Worm (Caenorhabditis elegans): ENCODE measurements around the gene dsh-1.

The dsh-1 gene

ce11 chrII:5225284-5225683 lies at the start of gene dsh-1:
Gene dsh-1 (minus strand): TSS chrII:5225384.
- TF ChIP-seq nfya-1 (tag; optimal IDR thresholded peaks at IDR 0.05) (no peak), ahr-1 (tag; optimal IDR thresholded peaks at IDR 0.05) (no peak), fax-1 (tag; optimal IDR thresholded peaks at IDR 0.05) (no peak), hlh-8 (tag; optimal IDR thresholded peaks at IDR 0.05) (no peak), ceh-6 (GFP tag; optimal IDR thresholded peaks at IDR 0.05) (no peak), fkh-10 (GFP tag; optimal IDR thresholded peaks at IDR 0.05) (no peak), Y22D7AL.16 (tag; optimal IDR thresholded peaks at IDR 0.05) (no peak), tbx-2 (tag; optimal IDR thresholded peaks at IDR 0.05) (no peak)

ce11 chrII:5271729-5272322 lies 46.6 kb upstream of the dsh-1 start, which contains the start of gene drn-1:
Gene drn-1 (minus strand): TSS chrII:5271845.
- TF ChIP-seq unc-42 (tag; optimal IDR thresholded peaks at IDR 0.05), result peak; percentile 9
- TF ChIP-seq Y22D7AL.16 (tag; optimal IDR thresholded peaks at IDR 0.05), result no peak

ce11 chrII:5268977-5269376 lies 43.8 kb upstream of the dsh-1 start:
- TF ChIP-seq ceh-9 (tag; optimal IDR thresholded peaks at IDR 0.05) (no peak), ceh-31 (tag; optimal IDR thresholded peaks at IDR 0.05) (no peak), ama-1 (optimal IDR thresholded peaks at IDR 0.05) (no peak), ceh-24 (tag; optimal IDR thresholded peaks at IDR 0.05) (no peak), fax-1 (tag; optimal IDR thresholded peaks at IDR 0.05) (no peak), hlh-15 (tag; optimal IDR thresholded peaks at IDR 0.05) (no peak), lin-11 (tag; optimal IDR thresholded peaks at IDR 0.05) (no peak), nhr-232 (tag; optimal IDR thresholded peaks at IDR 0.05) (no peak), pha-2 (tag; optimal IDR thresholded peaks at IDR 0.05) (no peak), hlh-8 (tag; optimal IDR thresholded peaks at IDR 0.05) (no peak), ceh-34 (tag; optimal IDR thresholded peaks at IDR 0.05) (no peak), lim-6 (tag; optimal IDR thresholded peaks at IDR 0.05) (no peak), hlh-30 (tag; optimal IDR thresholded peaks at IDR 0.05; ENCODE audit: insufficient read depth) (no peak), ceh-14 (tag; optimal IDR thresholded peaks at IDR 0.05) (no peak), tbx-2 (tag; optimal IDR thresholded peaks at IDR 0.05) (no peak), unc-42 (tag; optimal IDR thresholded peaks at IDR 0.05) (no peak), nhr-11 (tag; optimal IDR thresholded peaks at IDR 0.05) (no peak), ceh-18 (tag; optimal IDR thresholded peaks at IDR 0.05) (no peak), ceh-22 (tag; optimal IDR thresholded peaks at IDR 0.05) (no peak)

ce11 chrII:5264650-5265049 lies 39.5 kb upstream of the dsh-1 start:
- TF ChIP-seq ceh-24 (tag; optimal IDR thresholded peaks at IDR 0.05) (no peak), ceh-31 (tag; optimal IDR thresholded peaks at IDR 0.05) (no peak), ceh-2 (tag; optimal IDR thresholded peaks at IDR 0.05) (no peak), ets-4 (tag; optimal IDR thresholded peaks at IDR 0.05) (no peak), ahr-1 (tag; optimal IDR thresholded peaks at IDR 0.05) (no peak), syd-9 (tag; optimal IDR thresholded peaks at IDR 0.05) (no peak), lin-11 (tag; optimal IDR thresholded peaks at IDR 0.05) (no peak), nhr-232 (tag; optimal IDR thresholded peaks at IDR 0.05) (no peak)

- no peak for TF ChIP-seq ceh-22 (tag; optimal IDR thresholded peaks at IDR 0.05)
- TF ChIP-seq ceh-19 (GFP tag; optimal IDR thresholded peaks at IDR 0.05), result no peak
- TF ChIP-seq unc-3 (GFP tag; conservative IDR thresholded peaks at IDR 0.05), result no peak
- no peak for TF ChIP-seq unc-3 (tag; optimal IDR thresholded peaks at IDR 0.05)
- TF ChIP-seq sox-4 (tag; optimal IDR thresholded peaks at IDR 0.05), result no peak
- TF ChIP-seq ceh-24 (tag; optimal IDR thresholded peaks at IDR 0.05), result no peak
- no peak for TF ChIP-seq nhr-232 (tag; optimal IDR thresholded peaks at IDR 0.05)
- no peak for TF ChIP-seq ceh-18 (tag; optimal IDR thresholded peaks at IDR 0.05)
- no peak for TF ChIP-seq ets-4 (tag; optimal IDR thresholded peaks at IDR 0.05)
- no peak for TF ChIP-seq ceh-48 (tag; optimal IDR thresholded peaks at IDR 0.05)
- no peak for TF ChIP-seq che-1 (tag; optimal IDR thresholded peaks at IDR 0.05)
- TF ChIP-seq Y22D7AL.16 (tag; optimal IDR thresholded peaks at IDR 0.05), result no peak
- TF ChIP-seq mec-3 (tag; optimal IDR thresholded peaks at IDR 0.05; ENCODE audit: borderline replicate concordance), result no peak
- no peak for TF ChIP-seq nfya-1 (tag; optimal IDR thresholded peaks at IDR 0.05)
- TF ChIP-seq ceh-30 (tag; optimal IDR thresholded peaks at IDR 0.05), result no peak
- TF ChIP-seq sox-2 (GFP tag; IDR thresholded peaks at IDR 0.05), result no peak
- TF ChIP-seq tbx-2 (tag; optimal IDR thresholded peaks at IDR 0.05), result no peak
- no peak for TF ChIP-seq npax-4 (tag; optimal IDR thresholded peaks at IDR 0.05)
Observed at ce11 chrII:5255435-5255834, 30.3 kb upstream of the dsh-1 start, which contains the start of gene frpr-4. Gene frpr-4 (minus strand): TSS chrII:5255535.

Measured in whole organism, late embryonic.